Fruit fly (Drosophila melanogaster) whole organism, prepupa: ENCODE data around the gene Nepl5.

ENCODE experiments used
- CG16779 ChIP-seq: fragments of 200-800 bp; sonication (Bioruptor generic); optimal IDR thresholded peaks from 3 replicates; lab custom pipeline; 2017; ENCODE audit warnings: missing biosample characterization, mild to moderate bottlenecking, missing genetic modification characterization
- CG34406 ChIP-seq: fragments of 200-800 bp; sonication (Bioruptor generic); optimal IDR thresholded peaks from 3 replicates; lab custom pipeline; 2016; ENCODE audit warnings: missing biosample characterization, missing genetic modification characterization
- CG3919 ChIP-seq: fragments of 200-800 bp; sonication (Bioruptor generic); optimal IDR thresholded peaks from 3 replicates; lab custom pipeline; 2016; ENCODE audit warnings: missing biosample characterization, missing genetic modification characterization
- CG8119 ChIP-seq: fragments of 200-800 bp; sonication (Bioruptor generic); IDR thresholded peaks from 3 replicates; pipeline ENCODE4 v1.3.6; 2022; ENCODE audit warnings: missing biosample characterization, missing genetic modification characterization
- Gug ChIP-seq: fragments of 200-800 bp; sonication (Bioruptor generic); IDR thresholded peaks from 2 replicates; pipeline ENCODE4 v1.3.6; 2022; ENCODE audit warnings: missing biosample characterization, missing genetic modification characterization
- Met ChIP-seq: fragments of 200-800 bp; sonication (Bioruptor generic); optimal IDR thresholded peaks from 3 replicates; lab custom pipeline; 2016; ENCODE audit warnings: missing biosample characterization, missing genetic modification characterization
- Smox ChIP-seq: fragments of 200-800 bp; sonication (Bioruptor generic); optimal IDR thresholded peaks from 3 replicates; lab custom pipeline; 2016; ENCODE audit warnings: missing biosample characterization, missing genetic modification characterization
- dsx ChIP-seq: fragments of 200-800 bp; optimal IDR thresholded peaks from 3 replicates; lab custom pipeline; 2019; ENCODE audit warnings: missing biosample characterization, mild to moderate bottlenecking, missing genetic modification characterization, moderate library complexity; ENCODE audit not compliant: poor library complexity, severe bottlenecking
- lz ChIP-seq: fragments of 200-800 bp; sonication (Bioruptor generic); optimal IDR thresholded peaks from 3 replicates; lab custom pipeline; 2016; ENCODE audit warnings: missing biosample characterization, missing genetic modification characterization

dm6 chr2L:6411089-6411757, 30.2 kb downstream of the Nepl5 start, which contains the start of gene DIP-epsilon:
- no peak for TF ChIP-seq CG16779 (tag; lab: Kevin White, UChicago)
- TF ChIP-seq Gug, result no peak
- TF ChIP-seq Met (GFP tag; lab: Kevin White, UChicago), result no peak
- TF ChIP-seq Smox, result no peak
- TF ChIP-seq CG3919, result no peak
- no peak for TF ChIP-seq CG34406 (GFP tag; lab: Kevin White, UChicago)
- no peak for TF ChIP-seq CG8119 (GFP tag; lab: Robert Waterston, UW)
- no peak for TF ChIP-seq dsx
- TF ChIP-seq lz (GFP tag; lab: Kevin White, UChicago), result no peak
